Worm (Caenorhabditis elegans) whole organism, late embryonic: ENCODE data around the gene frpr-11.
A peak's percentile ranks its signal among the peaks of the same experiment; 100 is the strongest.

Experiments
- T23F11.4 ChIP-seq: fragments of 200-800 bp; sonication (Bioruptor generic); optimal IDR thresholded peaks from 2 replicates; lab custom pipeline; 2018; ENCODE audit warnings: mild to moderate bottlenecking, missing genetic modification characterization, missing compliant biosample characterization
- tbx-2 ChIP-seq: sonication (generic microtip); optimal IDR thresholded peaks from 2 replicates; lab custom pipeline; 2016; ENCODE audit warnings: missing genetic modification characterization, missing compliant biosample characterization

- TF ChIP-seq tbx-2 (tag; lab: Kevin White, UChicago) (peak; percentile 23), T23F11.4 (no peak)
Observed at ce11 chrV:8936184-8936589, 29.2 kb downstream of the frpr-11 start, which contains the start of gene unc-23.
